Worm (Caenorhabditis elegans): Measurements from ENCODE around the gene C29E4.14.

ce11 chrIII:7924821-7925220 lies 4.9 kb downstream of the C29E4.14 start, which contains the start of gene tag-250:
- TF ChIP-seq ztf-4 (tag; optimal IDR thresholded peaks at IDR 0.05) (no peak), sem-4 (tag; optimal IDR thresholded peaks at IDR 0.05) (no peak), dmd-4 (tag; optimal IDR thresholded peaks at IDR 0.05) (no peak), nhr-10 (tag; optimal IDR thresholded peaks at IDR 0.05) (no peak), unc-39 (tag; optimal IDR thresholded peaks at IDR 0.05) (no peak), elt-3 (tag; optimal IDR thresholded peaks at IDR 0.05) (no peak), lin-39 (tag; optimal IDR thresholded peaks at IDR 0.05) (no peak), nhr-12 (tag; optimal IDR thresholded peaks at IDR 0.05) (no peak), unc-62 (GFP tag; optimal IDR thresholded peaks at IDR 0.05) (no peak), ztf-11 (tag; optimal IDR thresholded peaks at IDR 0.05) (no peak), R02D3.7 (tag; optimal IDR thresholded peaks at IDR 0.05) (no peak), mbf-1 (tag; optimal IDR thresholded peaks at IDR 0.05) (no peak), ceh-16 (tag; optimal IDR thresholded peaks at IDR 0.05) (no peak)

Data from whole organism, L2 larva.